Fruit fly (Drosophila melanogaster) whole organism, embryonic: ENCODE measurements around the gene Muc11A.

ENCODE experiments used
- Asciz ChIP-seq: fragments of 200-800 bp; sonication (Bioruptor generic); optimal IDR thresholded peaks from 2 replicates; lab custom pipeline; 2017; ENCODE audit warnings: missing biosample characterization, mild to moderate bottlenecking, missing genetic modification characterization, missing genetic modification reagents
- BtbVII ChIP-seq: fragments of 200-800 bp; sonication (Bioruptor generic); optimal IDR thresholded peaks from 3 replicates; lab custom pipeline; 2017; ENCODE audit warnings: missing biosample characterization, mild to moderate bottlenecking, missing genetic modification characterization
- CG10565 ChIP-seq: fragments of 200-800 bp; sonication (Bioruptor generic); optimal IDR thresholded peaks from 3 replicates; lab custom pipeline; 2016; ENCODE audit warnings: missing biosample characterization, mild to moderate bottlenecking, missing genetic modification characterization
- CG11723 ChIP-seq: fragments of 200-800 bp; sonication (Bioruptor generic); optimal IDR thresholded peaks from 2 replicates; lab custom pipeline; 2017; ENCODE audit warnings: missing biosample characterization, mild to moderate bottlenecking, missing genetic modification characterization
- CG12299 ChIP-seq: fragments of 200-800 bp; sonication (Bioruptor generic); optimal IDR thresholded peaks from 2 replicates; lab custom pipeline; 2018; ENCODE audit warnings: missing biosample characterization, mild to moderate bottlenecking, missing genetic modification characterization
- CG14710 ChIP-seq: fragments of 200-800 bp; sonication (Bioruptor generic); optimal IDR thresholded peaks from 3 replicates; lab custom pipeline; 2019; ENCODE audit warnings: missing biosample characterization, mild to moderate bottlenecking, missing genetic modification characterization, moderate library complexity
- CG16779 ChIP-seq: fragments of 200-800 bp; sonication (Bioruptor generic); IDR thresholded peaks from 2 replicates; pipeline ENCODE4 v1.3.6; 2022; ENCODE audit warnings: missing biosample characterization, missing genetic modification characterization
- CG17186 ChIP-seq: fragments of 200-800 bp; sonication (Bioruptor generic); optimal IDR thresholded peaks from 3 replicates; lab custom pipeline; 2017; ENCODE audit warnings: missing biosample characterization, missing genetic modification reagents, missing genetic modification characterization
- CG2678 ChIP-seq: fragments of 200-800 bp; sonication (Bioruptor generic); optimal IDR thresholded peaks from 3 replicates; lab custom pipeline; 2019; ENCODE audit warnings: missing biosample characterization, mild to moderate bottlenecking, missing genetic modification characterization, moderate library complexity
- CG42726 ChIP-seq: fragments of 200-800 bp; sonication (Bioruptor generic); IDR thresholded peaks from 2 replicates; pipeline ENCODE4 v1.3.6; 2022; ENCODE audit warnings: missing biosample characterization, missing genetic modification characterization; ENCODE audit not compliant: partially characterized antibody
- CG5245 ChIP-seq: fragments of 200-800 bp; sonication (Bioruptor generic); optimal IDR thresholded peaks from 3 replicates; lab custom pipeline; 2016; ENCODE audit warnings: missing biosample characterization, missing genetic modification characterization
- CG6791 ChIP-seq: fragments of 200-800 bp; sonication (Bioruptor generic); IDR thresholded peaks from 3 replicates; pipeline ENCODE4 v1.3.6; 2022; ENCODE audit warnings: missing biosample characterization, missing genetic modification characterization; ENCODE audit not compliant: partially characterized antibody
- CG6854 ChIP-seq: fragments of 200-800 bp; sonication (Bioruptor generic); optimal IDR thresholded peaks from 3 replicates; lab custom pipeline; 2017; ENCODE audit warnings: missing biosample characterization, mild to moderate bottlenecking, missing genetic modification characterization
- CG7745 ChIP-seq: fragments of 200-800 bp; sonication (Bioruptor generic); optimal IDR thresholded peaks from 2 replicates; lab custom pipeline; 2018; ENCODE audit warnings: missing biosample characterization, mild to moderate bottlenecking, missing genetic modification characterization, moderate library complexity
- CG9437 ChIP-seq: fragments of 200-800 bp; sonication (Bioruptor generic); optimal IDR thresholded peaks from 2 replicates; lab custom pipeline; 2018; ENCODE audit warnings: missing biosample characterization, mild to moderate bottlenecking, missing genetic modification characterization
- CHES-1-like ChIP-seq: fragments of 200-800 bp; sonication (Bioruptor generic); optimal IDR thresholded peaks from 2 replicates; lab custom pipeline; 2016; ENCODE audit warnings: missing biosample characterization, missing genetic modification characterization
- CrebB ChIP-seq: fragments of 200-800 bp; sonication (Bioruptor generic); optimal IDR thresholded peaks from 3 replicates; lab custom pipeline; 2018; ENCODE audit warnings: missing biosample characterization, mild to moderate bottlenecking, missing genetic modification characterization
- Doc3 ChIP-seq: fragments of 200-800 bp; sonication (Bioruptor generic); IDR thresholded peaks from 3 replicates; pipeline ENCODE4 v1.3.6; 2022; ENCODE audit warnings: missing biosample characterization, missing genetic modification characterization; ENCODE audit not compliant: partially characterized antibody
- Dp ChIP-seq: fragments of 200-800 bp; sonication (Bioruptor generic); optimal IDR thresholded peaks from 2 replicates; lab custom pipeline; 2018; ENCODE audit warnings: missing biosample characterization, mild to moderate bottlenecking, missing genetic modification characterization, moderate library complexity
- Drgx ChIP-seq: fragments of 200-800 bp; sonication (Bioruptor generic); IDR thresholded peaks from 2 replicates; pipeline ENCODE4 v1.3.6; 2022; ENCODE audit warnings: missing biosample characterization, missing genetic modification characterization
- ERR ChIP-seq: fragments of 200-800 bp; sonication (Bioruptor generic); optimal IDR thresholded peaks from 2 replicates; lab custom pipeline; 2016; ENCODE audit warnings: missing biosample characterization, missing genetic modification characterization
- HmgZ ChIP-seq: fragments of 200-800 bp; sonication (Bioruptor generic); optimal IDR thresholded peaks from 2 replicates; lab custom pipeline; 2018; ENCODE audit warnings: missing biosample characterization, mild to moderate bottlenecking, missing genetic modification characterization
- Kr ChIP-seq: fragments of 200-800 bp; sonication (Bioruptor generic); optimal IDR thresholded peaks from 2 replicates; lab custom pipeline; 2017; ENCODE audit warnings: missing biosample characterization, mild to moderate bottlenecking, missing genetic modification characterization
- MESR4 ChIP-seq: fragments of 200-800 bp; sonication (Bioruptor generic); optimal IDR thresholded peaks from 2 replicates; lab custom pipeline; 2018; ENCODE audit warnings: missing biosample characterization, mild to moderate bottlenecking, missing genetic modification characterization, moderate library complexity
- Mes4 ChIP-seq: fragments of 200-800 bp; sonication (Bioruptor generic); optimal IDR thresholded peaks from 2 replicates; lab custom pipeline; 2016; ENCODE audit warnings: missing biosample characterization, missing genetic modification characterization
- NC2β ChIP-seq: fragments of 200-800 bp; sonication (Bioruptor generic); optimal IDR thresholded peaks from 2 replicates; lab custom pipeline; 2016; ENCODE audit warnings: missing biosample characterization, missing genetic modification characterization
- PHDP ChIP-seq: fragments of 200-800 bp; sonication (Bioruptor generic); optimal IDR thresholded peaks from 3 replicates; lab custom pipeline; 2018; ENCODE audit warnings: missing biosample characterization, mild to moderate bottlenecking, missing genetic modification characterization, moderate library complexity
- Xrp1 ChIP-seq: fragments of 200-800 bp; sonication (Bioruptor generic); IDR thresholded peaks from 2 replicates; pipeline ENCODE4 v1.3.6; 2022; ENCODE audit warnings: missing biosample characterization, missing genetic modification characterization
- bowl ChIP-seq: fragments of 200-800 bp; sonication (Bioruptor generic); IDR thresholded peaks from 2 replicates; pipeline ENCODE4 v1.3.6; 2022; ENCODE audit warnings: missing biosample characterization, missing genetic modification characterization
- caup ChIP-seq: fragments of 200-800 bp; sonication (Bioruptor generic); optimal IDR thresholded peaks from 3 replicates; lab custom pipeline; 2017; ENCODE audit warnings: missing biosample characterization, mild to moderate bottlenecking, missing genetic modification characterization, moderate library complexity; ENCODE audit not compliant: severe bottlenecking
- ci ChIP-seq: fragments of 200-800 bp; sonication (Bioruptor generic); IDR thresholded peaks from 3 replicates; pipeline ENCODE4 v1.3.6; 2022; ENCODE audit warnings: missing biosample characterization, missing genetic modification characterization
- dpn ChIP-seq, 2 experiments: fragments of 200-800 bp; sonication (Bioruptor generic); optimal IDR thresholded peaks; 3 replicates each; lab custom pipeline; 2016; ENCODE audit warnings: missing biosample characterization in 2 of 2, missing genetic modification characterization in 2 of 2
- dysf ChIP-seq: fragments of 200-800 bp; sonication (Bioruptor generic); IDR thresholded peaks from 3 replicates; pipeline ENCODE4 v1.3.6; 2022; ENCODE audit warnings: missing biosample characterization, missing genetic modification characterization
- eve ChIP-seq, 2 experiments: fragments of >200 bp; optimal IDR thresholded peaks; 2 replicates each; lab custom pipeline; 2017; ENCODE audit warnings: missing biosample characterization in 2 of 2, missing genetic modification characterization in 2 of 2
- fd64A ChIP-seq: fragments of 200-800 bp; sonication (Bioruptor generic); optimal IDR thresholded peaks from 3 replicates; lab custom pipeline; 2018; ENCODE audit warnings: missing biosample characterization, mild to moderate bottlenecking, missing genetic modification characterization
- klu ChIP-seq: fragments of 200-800 bp; sonication (Bioruptor generic); IDR thresholded peaks from 2 replicates; pipeline ENCODE4 v1.3.6; 2022; ENCODE audit warnings: missing biosample characterization, missing genetic modification characterization
- knrl ChIP-seq: fragments of 200-800 bp; sonication (Bioruptor generic); IDR thresholded peaks from 3 replicates; pipeline ENCODE4 v1.3.6; 2022; ENCODE audit warnings: missing biosample characterization, missing genetic modification characterization; ENCODE audit not compliant: partially characterized antibody
- nerfin-2 ChIP-seq: fragments of 200-800 bp; sonication (Bioruptor generic); IDR thresholded peaks from 2 replicates; pipeline ENCODE4 v1.3.6; 2022; ENCODE audit warnings: missing biosample characterization, missing genetic modification characterization; ENCODE audit not compliant: partially characterized antibody
- otp ChIP-seq: fragments of 200-800 bp; sonication (Bioruptor generic); IDR thresholded peaks from 3 replicates; pipeline ENCODE4, ENCODE4 v1.3.6; 2022; ENCODE audit warnings: missing biosample characterization, missing genetic modification characterization
- salm ChIP-seq: fragments of 200-800 bp; sonication (Bioruptor generic); optimal IDR thresholded peaks from 2 replicates; lab custom pipeline; 2018; ENCODE audit warnings: missing biosample characterization, mild to moderate bottlenecking, missing genetic modification characterization
- sisA ChIP-seq: fragments of 200-800 bp; sonication (Bioruptor generic); IDR thresholded peaks from 2 replicates; pipeline ENCODE4 v1.3.6; 2022; ENCODE audit warnings: missing biosample characterization, missing genetic modification characterization
- slou ChIP-seq: fragments of 200-800 bp; sonication (Bioruptor generic); optimal IDR thresholded peaks from 3 replicates; lab custom pipeline; 2016; ENCODE audit warnings: missing biosample characterization, missing genetic modification characterization
- sr ChIP-seq: fragments of 200-800 bp; sonication (Bioruptor generic); IDR thresholded peaks from 3 replicates; pipeline ENCODE4 v1.3.6; 2022; ENCODE audit warnings: missing biosample characterization, missing genetic modification characterization
- stwl ChIP-seq: fragments of 200-800 bp; sonication (Bioruptor generic); optimal IDR thresholded peaks from 3 replicates; lab custom pipeline; 2018; ENCODE audit warnings: missing biosample characterization, mild to moderate bottlenecking, missing genetic modification characterization, moderate library complexity
- sug ChIP-seq: fragments of 200-800 bp; optimal IDR thresholded peaks from 2 replicates; lab custom pipeline; 2019; ENCODE audit warnings: missing biosample characterization, mild to moderate bottlenecking, missing genetic modification characterization, moderate library complexity
- tio ChIP-seq: fragments of 200-800 bp; sonication (Bioruptor generic); optimal IDR thresholded peaks from 2 replicates; lab custom pipeline; 2017; ENCODE audit warnings: missing biosample characterization, missing genetic modification characterization, inconsistent platforms
- usp ChIP-seq: fragments of >200 bp; optimal IDR thresholded peaks from 2 replicates; lab custom pipeline; 2017; ENCODE audit warnings: missing biosample characterization, missing genetic modification characterization
- vnd ChIP-seq: fragments of 200-800 bp; sonication (Bioruptor generic); IDR thresholded peaks from 3 replicates; pipeline ENCODE4 v1.3.6; 2022; ENCODE audit warnings: missing biosample characterization, missing genetic modification characterization; ENCODE audit not compliant: partially characterized antibody

Gene Muc11A

dm6 chrX:12012149-12013097, 47.2 kb upstream of the Muc11A start, which contains the start of the genes CG1492 and regucalcin (continued):
- no peak for TF ChIP-seq slou
- peak; percentile 56 for TF ChIP-seq stwl (tag; lab: Kevin White, UChicago)
- peak; percentile 5 for TF ChIP-seq CrebB
- TF ChIP-seq CG17186 (GFP tag; lab: Kevin White, UChicago): peak; percentile 69
- TF ChIP-seq CG14710 (tag; lab: Kevin White, UChicago): peak; percentile 47
- no peak for TF ChIP-seq Mes4 (GFP tag; lab: Kevin White, UChicago)
- TF ChIP-seq nerfin-2 (GFP tag; lab: Robert Waterston, UW): 0 out of 2 replicates have a peak, but pooled peaks have one; percentile 15
- TF ChIP-seq sug: peak; percentile 56
- TF ChIP-seq dpn (GFP tag; optimal IDR thresholded peaks at IDR 0.05; lab: Kevin White, UChicago): no peak
- no peak for TF ChIP-seq ci (GFP tag; lab: Robert Waterston, UW)
- TF ChIP-seq CG6854: no peak
- TF ChIP-seq Kr (GFP tag; lab: Kevin White, UChicago): no peak
- no peak for TF ChIP-seq tio (GFP tag; lab: Kevin White, UChicago)
- no peak for TF ChIP-seq sisA
- no peak for TF ChIP-seq CG11723 (GFP tag; lab: Kevin White, UChicago)
- no peak for TF ChIP-seq BtbVII (GFP tag; lab: Kevin White, UChicago)
- no peak for TF ChIP-seq CG42726
- TF ChIP-seq CG16779 (GFP tag; lab: Robert Waterston, UW): no peak
- no peak for TF ChIP-seq CHES-1-like (GFP tag; lab: Kevin White, UChicago)
- TF ChIP-seq Asciz (GFP tag; lab: Kevin White, UChicago): no peak
- TF ChIP-seq Dp (GFP tag; lab: Kevin White, UChicago): peak; percentile 97
- no peak for TF ChIP-seq eve (GFP tag; optimal IDR thresholded peaks at IDR 0.05; lab: Kevin White, UChicago)
- TF ChIP-seq CG2678 (tag; lab: Kevin White, UChicago): no peak
- TF ChIP-seq CG7745 (tag; lab: Kevin White, UChicago): no peak
- TF ChIP-seq bowl: no peak
- no peak for TF ChIP-seq CG9437 (GFP tag; lab: Kevin White, UChicago)
- no peak for TF ChIP-seq caup
- no peak for TF ChIP-seq dysf
- TF ChIP-seq Drgx: no peak
- TF ChIP-seq vnd (GFP tag; lab: Robert Waterston, UW): no peak
- peak; percentile 55 for TF ChIP-seq ERR (GFP tag; lab: Kevin White, UChicago)
- no peak for TF ChIP-seq CG10565 (GFP tag; lab: Kevin White, UChicago)
- no peak for TF ChIP-seq Xrp1 (GFP tag; lab: Robert Waterston, UW)
- TF ChIP-seq MESR4 (GFP tag; lab: Kevin White, UChicago): peak; percentile 29
- peak; percentile 49; the same call in 2 of the 3 replicates for TF ChIP-seq knrl (GFP tag; lab: Robert Waterston, UW)
- no peak for TF ChIP-seq klu (GFP tag; lab: Robert Waterston, UW)
- TF ChIP-seq fd64A: no peak
- TF ChIP-seq CG6791 (GFP tag; lab: Robert Waterston, UW): 0 out of 3 replicates have a peak, but pooled peaks have one; percentile 22
- TF ChIP-seq salm: no peak
- TF ChIP-seq CG5245 (GFP tag; lab: Kevin White, UChicago): no peak
- no peak for TF ChIP-seq PHDP (tag; lab: Kevin White, UChicago)
- no peak for TF ChIP-seq Doc3
- TF ChIP-seq otp (GFP tag; lab: Robert Waterston, UW): no peak
- peak; percentile 67 for TF ChIP-seq HmgZ (tag; lab: Kevin White, UChicago)
- no peak for TF ChIP-seq usp (GFP tag; lab: Kevin White, UChicago)
- TF ChIP-seq sr (GFP tag; lab: Robert Waterston, UW): no peak
- no peak for TF ChIP-seq CG12299
- TF ChIP-seq NC2β (GFP tag; lab: Kevin White, UChicago): no peak
